Fruit fly (Drosophila melanogaster): ENCODE results near the gene mRpS34.

mRpS34 gene

dm6 chr3L:16380770-16381169, 32.9 kb downstream of the mRpS34 start (continued):
- TF ChIP-seq CG11398 (GFP tag; optimal IDR thresholded peaks at IDR 0.05) (peak; percentile 36), bsh (GFP tag; optimal IDR thresholded peaks at IDR 0.05) (peak in 1 of 2 experiments; percentile 73), shn (GFP tag; optimal IDR thresholded peaks at IDR 0.05) (peak; percentile 42), CG4424 (GFP tag; optimal IDR thresholded peaks at IDR 0.05) (peak; percentile 52), CG10431 (GFP tag; optimal IDR thresholded peaks at IDR 0.05) (no peak), crc (GFP tag; optimal IDR thresholded peaks at IDR 0.05) (peak; percentile 12), toy (GFP tag; IDR thresholded peaks at IDR 0.05) (peak; percentile 60; the same call in 1 of the 2 replicates), Side (GFP tag; optimal IDR thresholded peaks at IDR 0.05) (no peak), lmd (GFP tag; IDR thresholded peaks at IDR 0.05) (no peak; the same call in 1 of the 2 replicates), CG17568 (GFP tag; optimal IDR thresholded peaks at IDR 0.05) (peak; percentile 29), CG14860 (GFP tag; IDR thresholded peaks at IDR 0.05; ENCODE audit: partially characterized antibody) (no peak), gfzf (GFP tag; optimal IDR thresholded peaks at IDR 0.05) (no peak), yki (optimal IDR thresholded peaks at IDR 0.05) (no peak), CG10979 (tag; optimal IDR thresholded peaks at IDR 0.05) (peak; percentile 67), Mes4 (GFP tag; optimal IDR thresholded peaks at IDR 0.05) (no peak), az2 (GFP tag; optimal IDR thresholded peaks at IDR 0.05) (peak; percentile 57), CG12744 (GFP tag; optimal IDR thresholded peaks at IDR 0.05) (peak; percentile 10), slbo (GFP tag; IDR thresholded peaks at IDR 0.05) (peak; percentile 75)

dm6 chr3L:16381184-16381797, 33.4 kb downstream of the mRpS34 start, which contains the start of gene Agpat4:
TSS of gene Agpat4 (minus strand) at chr3L:16381570.
- TF ChIP-seq CG30431 (GFP tag; optimal IDR thresholded peaks at IDR 0.05) (no peak), seq (GFP tag; IDR thresholded peaks at IDR 0.05) (no peak; the same call in none of the 2 replicates), Pdp1 (GFP tag; optimal IDR thresholded peaks at IDR 0.05) (peak in 1 of 2 experiments; percentile 16), Elba2 (GFP tag; optimal IDR thresholded peaks at IDR 0.05) (peak; percentile 71), cwo (GFP tag; optimal IDR thresholded peaks at IDR 0.05) (peak; percentile 85), Chrac-16 (GFP tag; optimal IDR thresholded peaks at IDR 0.05) (no peak), CG6683 (GFP tag; optimal IDR thresholded peaks at IDR 0.05) (no peak), wek (GFP tag; optimal IDR thresholded peaks at IDR 0.05) (peak; percentile 89), CG31365 (tag; optimal IDR thresholded peaks at IDR 0.05) (peak; percentile 99), sob (GFP tag; IDR thresholded peaks at IDR 0.05) (peak; percentile 4; the same call in 1 of the 2 replicates), row (GFP tag; IDR thresholded peaks at IDR 0.05) (no peak), CG34376 (GFP tag; optimal IDR thresholded peaks at IDR 0.05) (peak; percentile 95), CG4617 (GFP tag; optimal IDR thresholded peaks at IDR 0.05; ENCODE audit: borderline replicate concordance) (peak; percentile 26), CG7745 (tag; optimal IDR thresholded peaks at IDR 0.05) (no peak), CG17829 (tag; optimal IDR thresholded peaks at IDR 0.05) (peak; percentile 7), phol (tag; optimal IDR thresholded peaks at IDR 0.05) (peak; percentile 23), CG1024 (GFP tag; IDR thresholded peaks at IDR 0.05) (no peak), MBD-R2 (GFP tag; IDR thresholded peaks at IDR 0.05) (peak; percentile 36; the same call in 1 of the 2 replicates), ab (GFP tag; optimal IDR thresholded peaks at IDR 0.05) (no peak), CG10366 (GFP tag; IDR thresholded peaks at IDR 0.05) (no peak), kni (GFP tag; optimal IDR thresholded peaks at IDR 0.05) (peak; percentile 14), Abd-B (GFP tag; optimal IDR thresholded peaks at IDR 0.05) (peak; percentile 11), ttk (GFP tag; IDR thresholded peaks at IDR 0.05) (0 out of 2 replicates have a peak, but pooled peaks have one; percentile 49), ci (GFP tag; IDR thresholded peaks at IDR 0.05) (0 out of 3 replicates have a peak, but pooled peaks have one; percentile 3), CG11723 (GFP tag; optimal IDR thresholded peaks at IDR 0.05) (no peak), D19B (GFP tag; optimal IDR thresholded peaks at IDR 0.05) (no peak), tll (GFP tag; optimal IDR thresholded peaks at IDR 0.05) (peak in 1 of 2 experiments; percentile 40), knrl (GFP tag; IDR thresholded peaks at IDR 0.05; ENCODE audit: partially characterized antibody) (peak; percentile 56; the same call in 2 of the 3 replicates), Sin3A (optimal IDR thresholded peaks at IDR 0.05) (peak; percentile 31), CG42726 (GFP tag; IDR thresholded peaks at IDR 0.05; ENCODE audit: partially characterized antibody) (peak; percentile 68; the same call in 1 of the 2 replicates), ssp (GFP tag; IDR thresholded peaks at IDR 0.05) (peak; percentile 67)
